Worm (Caenorhabditis elegans): Measurements from ENCODE around the gene nlp-9.

ce11 chrV:4170138-4170537, 49.3 kb upstream of the nlp-9 start, which contains the start of gene Y45G5AM.7:
- TF ChIP-seq nhr-12 (tag; optimal IDR thresholded peaks at IDR 0.05) (no peak), fos-1 (tag; optimal IDR thresholded peaks at IDR 0.05) (no peak), lin-13 (GFP tag; optimal IDR thresholded peaks at IDR 0.05) (no peak), nhr-237 (tag; optimal IDR thresholded peaks at IDR 0.05) (no peak), ama-1 (optimal IDR thresholded peaks at IDR 0.05) (no peak), nhr-11 (tag; optimal IDR thresholded peaks at IDR 0.05) (no peak), ztf-4 (tag; optimal IDR thresholded peaks at IDR 0.05) (no peak), lin-11 (tag; optimal IDR thresholded peaks at IDR 0.05) (no peak), R02D3.7 (tag; optimal IDR thresholded peaks at IDR 0.05) (no peak), snpc-4 (tag; optimal IDR thresholded peaks at IDR 0.05) (no peak), gmeb-1 (tag; optimal IDR thresholded peaks at IDR 0.05) (no peak), unc-55 (GFP tag; optimal IDR thresholded peaks at IDR 0.05) (no peak), nhr-77 (tag; optimal IDR thresholded peaks at IDR 0.05) (no peak)

Measured in whole organism, L2 larva.